Worm (Caenorhabditis elegans): ENCODE results near the gene Y56A3A.2.

Y56A3A.2 gene

ce11 chrIII:11874242-11874641, 12.2 kb upstream of the Y56A3A.2 start:
- TF ChIP-seq him-1 (tag; optimal IDR thresholded peaks at IDR 0.05) (no peak), dao-5 (tag; optimal IDR thresholded peaks at IDR 0.05) (no peak), W03F9.2 (tag; optimal IDR thresholded peaks at IDR 0.05) (no peak)

- TF ChIP-seq dao-5 (tag; optimal IDR thresholded peaks at IDR 0.05) (no peak), W03F9.2 (tag; optimal IDR thresholded peaks at IDR 0.05) (no peak), him-1 (tag; optimal IDR thresholded peaks at IDR 0.05) (no peak)
Measured at ce11 chrIII:11871617-11872016, 9.6 kb upstream of the Y56A3A.2 start.

ce11 chrIII:11870009-11870408, 8.0 kb upstream of the Y56A3A.2 start:
- TF ChIP-seq W03F9.2 (tag; optimal IDR thresholded peaks at IDR 0.05): peak; percentile 44
- no peak for TF ChIP-seq him-1 (tag; optimal IDR thresholded peaks at IDR 0.05)
- TF ChIP-seq dao-5 (tag; optimal IDR thresholded peaks at IDR 0.05): no peak

ce11 chrIII:11869231-11869912, 7.3 kb upstream of the Y56A3A.2 start, which contains the start of gene taf-12:
taf-12 (minus strand) TSS chrIII:11869281.
- TF ChIP-seq him-1 (tag; optimal IDR thresholded peaks at IDR 0.05) (no peak), dao-5 (tag; optimal IDR thresholded peaks at IDR 0.05) (no peak), W03F9.2 (tag; optimal IDR thresholded peaks at IDR 0.05) (peak; percentile 44)

DNA sequence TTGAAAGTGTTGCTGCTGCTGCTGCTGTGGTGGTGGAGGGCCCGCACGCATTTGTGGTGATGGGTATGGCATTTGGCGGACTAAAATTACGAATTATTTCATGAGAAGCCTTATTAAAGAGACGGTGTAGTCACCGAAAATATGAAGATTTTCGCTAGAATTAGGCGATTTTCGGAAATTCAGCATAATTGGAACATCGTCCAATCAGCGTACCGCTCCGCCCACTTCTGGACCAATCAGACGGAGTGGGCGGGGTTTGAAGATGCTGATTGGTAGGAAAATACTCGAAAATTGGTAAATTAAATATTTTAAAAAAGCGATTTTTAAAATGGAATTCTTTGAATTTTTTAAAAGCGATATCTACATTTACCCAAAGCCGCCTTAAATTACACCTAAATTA, 4.1 kb upstream of the Y56A3A.2 start:
- TF ChIP-seq him-1 (tag; optimal IDR thresholded peaks at IDR 0.05): no peak
- no peak for TF ChIP-seq dao-5 (tag; optimal IDR thresholded peaks at IDR 0.05)
- no peak for TF ChIP-seq W03F9.2 (tag; optimal IDR thresholded peaks at IDR 0.05)

DNA sequence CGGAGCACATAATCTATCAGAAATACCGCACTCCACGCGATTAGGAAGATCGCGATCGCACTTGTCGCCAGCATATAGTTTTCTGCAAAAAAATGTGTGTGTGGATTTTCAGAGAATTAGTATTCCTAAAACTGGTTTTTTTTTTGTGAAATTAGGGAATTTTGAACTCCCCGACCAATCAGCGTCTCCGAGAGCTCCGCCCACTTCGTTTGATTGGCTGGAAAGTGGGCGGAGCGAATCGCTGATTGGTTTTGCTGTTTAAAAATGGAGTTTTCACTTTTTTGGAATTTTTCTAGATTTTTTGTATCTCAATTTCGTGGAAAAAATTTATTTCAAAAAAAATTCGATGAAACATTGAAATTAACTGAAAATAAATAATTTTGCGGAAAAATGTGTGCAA, 926 bp downstream of the Y56A3A.2 start:
- TF ChIP-seq dao-5 (tag; optimal IDR thresholded peaks at IDR 0.05): no peak
- no peak for TF ChIP-seq W03F9.2 (tag; optimal IDR thresholded peaks at IDR 0.05)
- TF ChIP-seq him-1 (tag; optimal IDR thresholded peaks at IDR 0.05): no peak

ce11 chrIII:11856852-11857251, 5.2 kb downstream of the Y56A3A.2 start:
- TF ChIP-seq him-1 (tag; optimal IDR thresholded peaks at IDR 0.05): no peak
- no peak for TF ChIP-seq W03F9.2 (tag; optimal IDR thresholded peaks at IDR 0.05)
- TF ChIP-seq dao-5 (tag; optimal IDR thresholded peaks at IDR 0.05): no peak

DNA sequence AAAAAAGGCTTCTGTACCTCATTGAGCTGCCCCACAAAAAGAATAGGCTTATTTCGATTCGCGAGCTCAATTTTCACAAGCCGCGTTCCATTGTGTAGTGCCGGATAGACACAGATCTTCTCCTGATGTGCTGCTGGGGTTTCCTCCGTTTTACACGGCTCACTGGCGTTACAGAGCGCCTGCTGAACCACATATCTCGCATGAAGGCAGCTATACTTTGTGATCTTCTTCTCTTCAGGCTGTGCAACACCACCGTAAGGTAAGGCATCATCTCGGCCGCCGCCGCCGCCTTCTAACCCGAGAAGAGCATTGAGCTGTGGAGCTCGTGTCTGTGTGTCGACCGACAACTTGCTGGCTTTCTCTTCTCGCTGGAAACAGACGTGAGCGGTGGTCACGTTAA, 8.5 kb downstream of the Y56A3A.2 start:
- no peak for TF ChIP-seq him-1 (tag; optimal IDR thresholded peaks at IDR 0.05)
- TF ChIP-seq dao-5 (tag; optimal IDR thresholded peaks at IDR 0.05): no peak

ce11 chrIII:11849590-11849989, 12.5 kb downstream of the Y56A3A.2 start:
- TF ChIP-seq W03F9.2 (tag; optimal IDR thresholded peaks at IDR 0.05): no peak
- no peak for TF ChIP-seq him-1 (tag; optimal IDR thresholded peaks at IDR 0.05)
- TF ChIP-seq dao-5 (tag; optimal IDR thresholded peaks at IDR 0.05): no peak

DNA sequence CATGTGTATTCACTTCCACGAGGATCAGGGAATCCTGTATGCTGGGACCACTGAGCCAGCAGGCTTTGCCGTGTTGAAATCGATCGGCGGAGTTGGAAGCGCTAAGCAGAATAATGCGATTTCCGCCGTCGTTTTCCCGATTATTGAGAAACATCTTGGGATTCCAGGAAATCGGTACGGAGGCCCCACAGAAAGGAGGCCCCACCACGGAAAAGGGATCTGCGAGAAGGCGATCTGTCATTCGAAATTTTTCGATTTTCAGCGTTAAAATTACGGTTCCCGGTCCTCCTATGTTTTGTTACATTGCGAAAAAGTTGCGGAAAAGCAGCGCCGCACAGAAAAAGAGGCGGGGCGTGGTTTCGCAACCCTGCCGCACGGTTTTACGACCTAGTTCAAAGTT, 13.7 kb downstream of the Y56A3A.2 start:
- TF ChIP-seq W03F9.2 (tag; optimal IDR thresholded peaks at IDR 0.05): no peak
- no peak for TF ChIP-seq dao-5 (tag; optimal IDR thresholded peaks at IDR 0.05)
- TF ChIP-seq him-1 (tag; optimal IDR thresholded peaks at IDR 0.05): no peak

ce11 chrIII:11847658-11848202, 14.3 kb downstream of the Y56A3A.2 start, which contains the start of gene mif-1:
mif-1 (plus strand) TSS chrIII:11848152.
- TF ChIP-seq W03F9.2 (tag; optimal IDR thresholded peaks at IDR 0.05): peak; percentile 43
- no peak for TF ChIP-seq him-1 (tag; optimal IDR thresholded peaks at IDR 0.05)

DNA sequence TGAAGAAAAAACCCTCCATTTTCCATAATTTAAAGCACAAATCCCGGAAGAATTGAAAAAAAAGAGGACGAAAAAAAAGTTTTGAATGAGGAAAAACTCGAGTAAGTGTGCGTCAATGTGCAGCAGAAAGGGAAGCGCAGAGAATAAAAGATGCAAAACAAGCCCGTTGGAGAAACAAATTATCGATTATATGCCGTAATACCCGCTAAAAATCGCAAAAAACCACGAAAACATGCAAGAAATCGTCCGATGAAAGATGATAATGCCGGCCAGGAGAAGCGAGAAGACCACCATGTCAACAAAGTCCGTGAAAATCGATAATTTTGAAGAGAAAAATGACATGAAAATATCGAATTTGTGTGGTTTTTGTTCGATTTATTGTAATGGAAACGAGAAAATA, 15.0 kb downstream of the Y56A3A.2 start:
- no peak for TF ChIP-seq him-1 (tag; optimal IDR thresholded peaks at IDR 0.05)
- TF ChIP-seq W03F9.2 (tag; optimal IDR thresholded peaks at IDR 0.05): no peak
- TF ChIP-seq dao-5 (tag; optimal IDR thresholded peaks at IDR 0.05): no peak

DNA sequence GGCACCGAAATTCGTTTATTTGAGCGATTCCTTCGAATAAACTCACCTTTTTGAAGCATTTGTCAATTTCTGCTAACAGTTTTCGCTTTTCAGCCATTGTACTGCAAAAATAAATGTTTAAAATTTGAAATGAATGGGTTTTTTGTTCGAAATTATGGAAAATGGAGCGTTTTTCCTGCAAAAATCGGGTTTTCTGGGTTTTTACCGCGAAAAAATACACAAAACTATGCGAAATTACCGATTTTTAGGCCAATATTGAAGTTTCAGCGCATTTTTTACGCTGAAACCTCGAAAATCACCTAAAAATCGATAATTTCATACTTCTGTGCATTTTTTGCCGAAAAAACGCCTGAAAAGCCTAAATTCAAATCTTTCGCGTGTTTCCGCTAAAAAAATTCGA, 15.7 kb downstream of the Y56A3A.2 start, which contains the start of gene ntl-3:
ntl-3 (minus strand) TSS at position 101 of the 400 bp plus-strand sequence.
- TF ChIP-seq him-1 (tag; optimal IDR thresholded peaks at IDR 0.05): no peak

- TF ChIP-seq dao-5 (tag; optimal IDR thresholded peaks at IDR 0.05) (no peak), him-1 (tag; optimal IDR thresholded peaks at IDR 0.05) (no peak), W03F9.2 (tag; optimal IDR thresholded peaks at IDR 0.05) (no peak)
Measured at ce11 chrIII:11843007-11843406, 19.0 kb downstream of the Y56A3A.2 start.

- TF ChIP-seq W03F9.2 (tag; optimal IDR thresholded peaks at IDR 0.05) (no peak), him-1 (tag; optimal IDR thresholded peaks at IDR 0.05) (no peak), dao-5 (tag; optimal IDR thresholded peaks at IDR 0.05) (no peak)
Measured at ce11 chrIII:11841728-11842127, 20.3 kb downstream of the Y56A3A.2 start.
